Worm (Caenorhabditis elegans): Measurements from ENCODE around the gene C36C9.6.

The C36C9.6 gene

ce11 chrX:1664925-1665324, 25.9 kb downstream of the C36C9.6 start, which contains the start of gene R09H3.2:
Gene R09H3.2 (minus strand): TSS chrX:1665025.
- TF ChIP-seq klf-2 (GFP tag; conservative IDR thresholded peaks at IDR 0.05) (no peak), med-1 (GFP tag; optimal IDR thresholded peaks at IDR 0.05; ENCODE audit: insufficient read depth) (no peak), cog-1 (tag; optimal IDR thresholded peaks at IDR 0.05) (no peak), T22C8.4 (GFP tag; IDR thresholded peaks at IDR 0.05) (no peak), flt-1 (GFP tag; IDR thresholded peaks at IDR 0.05) (no peak), ztf-23 (GFP tag; IDR thresholded peaks at IDR 0.05) (no peak), tab-1 (GFP tag; IDR thresholded peaks at IDR 0.05) (no peak), ztf-29 (GFP tag; IDR thresholded peaks at IDR 0.05) (no peak), ref-1 (GFP tag; conservative IDR thresholded peaks at IDR 0.05) (no peak)

ce11 chrX:1655207-1655606, 35.6 kb downstream of the C36C9.6 start, which contains the start of gene tbx-32:
Gene tbx-32 (plus strand): TSS chrX:1655507.
- TF ChIP-seq flt-1 (GFP tag; IDR thresholded peaks at IDR 0.05) (no peak), med-1 (GFP tag; optimal IDR thresholded peaks at IDR 0.05; ENCODE audit: insufficient read depth) (no peak), ztf-29 (GFP tag; IDR thresholded peaks at IDR 0.05) (no peak), ztf-23 (GFP tag; IDR thresholded peaks at IDR 0.05) (no peak), T22C8.4 (GFP tag; IDR thresholded peaks at IDR 0.05) (no peak), klf-2 (GFP tag; conservative IDR thresholded peaks at IDR 0.05) (no peak), ref-1 (GFP tag; conservative IDR thresholded peaks at IDR 0.05) (no peak), tab-1 (GFP tag; IDR thresholded peaks at IDR 0.05) (no peak), cog-1 (tag; optimal IDR thresholded peaks at IDR 0.05) (no peak)

- TF ChIP-seq ztf-29 (GFP tag; IDR thresholded peaks at IDR 0.05), result 0 out of 2 replicates have a peak, but pooled peaks have one; percentile 26
- TF ChIP-seq ztf-23 (GFP tag; IDR thresholded peaks at IDR 0.05), result 0 out of 2 replicates have a peak, but pooled peaks have one; percentile 53
- TF ChIP-seq cog-1 (tag; optimal IDR thresholded peaks at IDR 0.05), result no peak
These were observed 36.6 kb downstream of the C36C9.6 start, which contains the start of gene ZK380.6 for ce11 chrX:1654146-1654545. Gene ZK380.6 (plus strand): TSS chrX:1654446.

ce11 chrX:1651668-1652067, 39.1 kb downstream of the C36C9.6 start, which contains the start of gene ZK380.4:
Gene ZK380.4 (minus strand): TSS chrX:1651994.
- TF ChIP-seq med-1 (GFP tag; optimal IDR thresholded peaks at IDR 0.05; ENCODE audit: insufficient read depth) (no peak), flt-1 (GFP tag; IDR thresholded peaks at IDR 0.05) (no peak), ref-1 (GFP tag; conservative IDR thresholded peaks at IDR 0.05) (no peak), cog-1 (tag; optimal IDR thresholded peaks at IDR 0.05) (no peak), tab-1 (GFP tag; IDR thresholded peaks at IDR 0.05) (no peak), klf-2 (GFP tag; conservative IDR thresholded peaks at IDR 0.05) (no peak), ztf-29 (GFP tag; IDR thresholded peaks at IDR 0.05) (no peak), ztf-23 (GFP tag; IDR thresholded peaks at IDR 0.05) (no peak), T22C8.4 (GFP tag; IDR thresholded peaks at IDR 0.05) (no peak)

ce11 chrX:1643442-1644096, 47.2 kb downstream of the C36C9.6 start:
- TF ChIP-seq ref-1 (GFP tag; conservative IDR thresholded peaks at IDR 0.05), result no peak
- no peak for TF ChIP-seq T22C8.4 (GFP tag; IDR thresholded peaks at IDR 0.05)
- no peak for TF ChIP-seq ztf-29 (GFP tag; IDR thresholded peaks at IDR 0.05)

All from whole organism, midembryonic.